Worm (Caenorhabditis elegans): ENCODE results near the gene idpp-6.

Gene idpp-6

DNA sequence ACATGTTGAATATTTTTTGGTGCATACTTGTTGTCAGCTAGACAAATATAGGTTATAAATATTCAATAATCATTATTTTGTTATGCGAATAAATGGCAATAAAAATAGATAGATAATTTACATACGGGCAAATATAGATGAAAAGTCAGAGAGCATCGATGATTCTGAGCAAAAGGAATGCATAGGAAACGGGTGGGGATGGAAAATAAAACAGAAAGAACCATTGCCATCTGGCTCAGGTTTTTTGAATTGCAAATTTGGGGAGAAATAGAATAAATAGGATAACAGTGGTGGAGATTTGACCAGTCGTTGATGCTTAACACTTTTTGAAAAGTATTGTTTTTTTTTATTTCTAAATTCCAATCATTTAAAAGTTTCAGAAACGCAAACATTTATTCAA, at the start of gene idpp-6:
Gene idpp-6 (plus strand): TSS at position 301 of the 400 bp plus-strand sequence.
- TF ChIP-seq hmbx-1 (tag; optimal IDR thresholded peaks at IDR 0.05) (no peak), ets-7 (tag; optimal IDR thresholded peaks at IDR 0.05) (no peak), tbx-37 (GFP tag; conservative IDR thresholded peaks at IDR 0.05) (no peak), hnd-1 (tag; optimal IDR thresholded peaks at IDR 0.05) (no peak), hmg-4 (GFP tag; optimal IDR thresholded peaks at IDR 0.05) (no peak), sea-1 (GFP tag; conservative IDR thresholded peaks at IDR 0.05) (no peak), F13C5.2 (tag; optimal IDR thresholded peaks at IDR 0.05) (no peak), B0310.2 (tag; optimal IDR thresholded peaks at IDR 0.05) (no peak), pes-1 (GFP tag; IDR thresholded peaks at IDR 0.05) (no peak)

ce11 chrX:6733201-6733600, 49.8 kb upstream of the idpp-6 start, which contains the start of gene R03E9.2:
Gene R03E9.2 (minus strand): TSS chrX:6733301.
- no peak for TF ChIP-seq hmbx-1 (tag; optimal IDR thresholded peaks at IDR 0.05)
- TF ChIP-seq tbx-11 (GFP tag; IDR thresholded peaks at IDR 0.05), result no peak

ce11 chrX:6735494-6735893, 47.5 kb upstream of the idpp-6 start:
- TF ChIP-seq hmg-4 (GFP tag; optimal IDR thresholded peaks at IDR 0.05) (no peak), aly-1 (tag; optimal IDR thresholded peaks at IDR 0.05) (no peak), flt-1 (GFP tag; IDR thresholded peaks at IDR 0.05) (no peak), ets-7 (tag; optimal IDR thresholded peaks at IDR 0.05) (no peak), scrt-1 (GFP tag; IDR thresholded peaks at IDR 0.05) (no peak), hnd-1 (tag; optimal IDR thresholded peaks at IDR 0.05) (no peak), B0310.2 (tag; optimal IDR thresholded peaks at IDR 0.05) (no peak), F13C5.2 (tag; optimal IDR thresholded peaks at IDR 0.05) (no peak), tra-4 (tag; optimal IDR thresholded peaks at IDR 0.05) (no peak), ceh-36 (tag; optimal IDR thresholded peaks at IDR 0.05) (no peak), ama-1 (optimal IDR thresholded peaks at IDR 0.05) (no peak), tbx-37 (GFP tag; conservative IDR thresholded peaks at IDR 0.05) (no peak), ceh-13 (GFP tag; optimal IDR thresholded peaks at IDR 0.05) (no peak), pes-1 (GFP tag; IDR thresholded peaks at IDR 0.05) (no peak), tbx-11 (GFP tag; IDR thresholded peaks at IDR 0.05) (no peak), hmbx-1 (tag; optimal IDR thresholded peaks at IDR 0.05) (no peak), sea-1 (GFP tag; conservative IDR thresholded peaks at IDR 0.05) (no peak)

DNA sequence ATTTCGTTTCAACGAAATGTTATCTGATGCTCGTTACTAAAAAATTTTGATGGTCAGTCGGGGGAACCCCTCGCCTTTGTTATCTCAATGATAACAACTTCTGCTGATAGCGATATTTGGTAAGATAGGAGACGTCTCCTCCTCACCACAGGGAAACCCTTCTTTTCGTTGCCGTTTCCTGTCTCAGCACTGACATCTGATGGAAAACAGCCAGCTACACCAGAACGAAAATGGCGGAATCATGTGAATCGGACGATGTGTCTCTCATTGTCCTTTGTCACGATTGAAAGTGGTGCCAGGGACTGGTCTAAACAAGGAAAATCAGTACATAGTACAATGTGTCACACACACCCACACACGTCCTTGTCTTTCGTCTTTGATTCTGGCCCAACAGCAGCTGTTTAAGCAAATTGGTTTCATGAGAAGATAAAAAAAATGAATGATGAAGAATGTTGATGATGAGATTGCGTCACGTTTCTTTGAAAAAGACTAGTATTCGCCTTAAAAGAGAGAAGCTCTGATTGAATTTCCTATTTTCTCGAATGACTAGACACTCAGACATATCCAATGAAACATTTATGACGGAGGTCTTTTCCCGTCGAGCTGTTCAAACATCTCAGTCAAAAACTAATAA, 46.5 kb upstream of the idpp-6 start:
- TF ChIP-seq scrt-1 (GFP tag; IDR thresholded peaks at IDR 0.05), result no peak
- no peak for TF ChIP-seq ceh-13 (GFP tag; optimal IDR thresholded peaks at IDR 0.05)
- TF ChIP-seq pes-1 (GFP tag; IDR thresholded peaks at IDR 0.05), result no peak

DNA sequence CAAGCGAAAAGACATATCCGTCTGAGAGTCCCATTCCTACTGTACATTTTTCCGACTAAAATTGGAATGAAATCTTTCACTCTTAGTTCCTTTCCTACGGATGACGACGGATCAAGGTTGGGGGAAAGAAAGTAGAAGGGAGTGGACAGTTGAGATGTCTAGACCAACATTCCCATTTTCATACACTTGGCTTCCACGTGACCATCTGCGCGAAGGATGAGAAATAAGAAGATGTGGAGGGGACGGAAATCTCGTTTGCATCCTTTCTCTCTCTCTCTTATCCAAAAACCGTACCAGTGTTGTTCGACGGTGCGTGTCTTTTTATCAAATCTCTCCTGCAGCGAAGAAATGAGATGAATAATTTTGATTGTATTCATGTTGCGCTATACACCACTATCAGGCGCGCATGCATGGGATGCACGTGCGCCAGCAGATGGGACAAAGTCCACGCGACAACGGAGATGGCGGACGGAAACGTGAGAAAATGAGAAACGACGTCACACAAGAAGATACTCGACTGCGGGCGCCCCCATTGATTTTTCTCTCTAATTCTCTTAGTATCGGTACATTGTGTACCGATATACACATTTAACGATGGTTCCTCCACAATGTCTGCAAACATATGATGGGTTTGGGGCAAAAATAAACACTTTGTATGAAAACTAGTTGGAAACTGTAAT, 45.5 kb upstream of the idpp-6 start:
- no peak for TF ChIP-seq pes-1 (GFP tag; IDR thresholded peaks at IDR 0.05)
- TF ChIP-seq B0310.2 (tag; optimal IDR thresholded peaks at IDR 0.05), result no peak
- peak; percentile 21 for TF ChIP-seq F13C5.2 (tag; optimal IDR thresholded peaks at IDR 0.05)
- TF ChIP-seq ceh-13 (GFP tag; optimal IDR thresholded peaks at IDR 0.05), result no peak
- peak; percentile 22 for TF ChIP-seq hmg-4 (GFP tag; optimal IDR thresholded peaks at IDR 0.05)
- no peak for TF ChIP-seq ets-7 (tag; optimal IDR thresholded peaks at IDR 0.05)
- TF ChIP-seq aly-1 (tag; optimal IDR thresholded peaks at IDR 0.05), result no peak
- TF ChIP-seq hnd-1 (tag; optimal IDR thresholded peaks at IDR 0.05), result no peak
- no peak for TF ChIP-seq ama-1 (optimal IDR thresholded peaks at IDR 0.05)
- TF ChIP-seq tbx-11 (GFP tag; IDR thresholded peaks at IDR 0.05), result no peak
- no peak for TF ChIP-seq ceh-36 (tag; optimal IDR thresholded peaks at IDR 0.05)

ce11 chrX:6738535-6738934, 44.4 kb upstream of the idpp-6 start:
- TF ChIP-seq hmbx-1 (tag; optimal IDR thresholded peaks at IDR 0.05), result no peak
- TF ChIP-seq aly-1 (tag; optimal IDR thresholded peaks at IDR 0.05), result no peak
- no peak for TF ChIP-seq tra-4 (tag; optimal IDR thresholded peaks at IDR 0.05)
- no peak for TF ChIP-seq ets-7 (tag; optimal IDR thresholded peaks at IDR 0.05)
- no peak for TF ChIP-seq ama-1 (optimal IDR thresholded peaks at IDR 0.05)
- no peak for TF ChIP-seq ceh-13 (GFP tag; optimal IDR thresholded peaks at IDR 0.05)
- TF ChIP-seq flt-1 (GFP tag; IDR thresholded peaks at IDR 0.05), result no peak
- TF ChIP-seq hmg-4 (GFP tag; optimal IDR thresholded peaks at IDR 0.05), result no peak
- no peak for TF ChIP-seq ceh-36 (tag; optimal IDR thresholded peaks at IDR 0.05)
- TF ChIP-seq F13C5.2 (tag; optimal IDR thresholded peaks at IDR 0.05), result no peak
- no peak for TF ChIP-seq scrt-1 (GFP tag; IDR thresholded peaks at IDR 0.05)
- no peak for TF ChIP-seq B0310.2 (tag; optimal IDR thresholded peaks at IDR 0.05)
- no peak for TF ChIP-seq tbx-37 (GFP tag; conservative IDR thresholded peaks at IDR 0.05)
- TF ChIP-seq pes-1 (GFP tag; IDR thresholded peaks at IDR 0.05), result no peak
- TF ChIP-seq sea-1 (GFP tag; conservative IDR thresholded peaks at IDR 0.05), result no peak
- TF ChIP-seq tbx-11 (GFP tag; IDR thresholded peaks at IDR 0.05), result no peak
- no peak for TF ChIP-seq hnd-1 (tag; optimal IDR thresholded peaks at IDR 0.05)

- TF ChIP-seq hmg-4 (GFP tag; optimal IDR thresholded peaks at IDR 0.05) (no peak), ama-1 (optimal IDR thresholded peaks at IDR 0.05) (no peak), tbx-37 (GFP tag; conservative IDR thresholded peaks at IDR 0.05) (no peak)
These were observed 43.6 kb upstream of the idpp-6 start for ce11 chrX:6739034-6740008.

All from whole organism, early embryonic.